Worm (Caenorhabditis elegans): ENCODE data around the gene apc-17.

The apc-17 gene

ce11 chrII:11097154-11097887 is 10.6 kb upstream of the apc-17 start, which contains the start of the genes rpl-36.A and nuo-1 (continued):
- TF ChIP-seq T07F8.4 (tag; optimal IDR thresholded peaks at IDR 0.05) (no peak), ceh-40 (GFP tag; IDR thresholded peaks at IDR 0.05) (no peak), nhr-27 (tag; optimal IDR thresholded peaks at IDR 0.05) (no peak), ztf-6 (GFP tag; IDR thresholded peaks at IDR 0.05) (no peak), pha-4 (tag; optimal IDR thresholded peaks at IDR 0.05) (peak; percentile 64), nfyb-1 (GFP tag; IDR thresholded peaks at IDR 0.05) (0 out of 2 replicates have a peak, but pooled peaks have one; percentile 10), nhr-179 (tag; optimal IDR thresholded peaks at IDR 0.05) (no peak), ekl-4 (GFP tag; IDR thresholded peaks at IDR 0.05) (0 out of 2 replicates have a peak, but pooled peaks have one; percentile 10), mcd-1 (GFP tag; IDR thresholded peaks at IDR 0.05) (peak; percentile 70), rpc-1 (optimal IDR thresholded peaks at IDR 0.05) (no peak), rpc-1 (tag; optimal IDR thresholded peaks at IDR 0.05) (no peak), K11D2.4 (GFP tag; IDR thresholded peaks at IDR 0.05) (0 out of 2 replicates have a peak, but pooled peaks have one; percentile 9), ztf-3 (GFP tag; optimal IDR thresholded peaks at IDR 0.05) (no peak), hlh-12 (tag; optimal IDR thresholded peaks at IDR 0.05) (no peak), cebp-1 (GFP tag; IDR thresholded peaks at IDR 0.05) (no peak), cebp-1 (tag; optimal IDR thresholded peaks at IDR 0.05) (peak; percentile 49), nhr-80 (tag; optimal IDR thresholded peaks at IDR 0.05) (peak; percentile 32)

ce11 chrII:11099841-11100240 is 8.1 kb upstream of the apc-17 start, which contains the start of gene C09H10.4:
TSS of gene C09H10.4 (plus strand) at chrII:11100141.
- TF ChIP-seq Y79H2A.3 (GFP tag; conservative IDR thresholded peaks at IDR 0.05) (peak; percentile 54; the same call in 1 of the 2 replicates), T26A5.8 (tag; optimal IDR thresholded peaks at IDR 0.05) (no peak)

- TF ChIP-seq F57A8.1 (GFP tag; optimal IDR thresholded peaks at IDR 0.05) (no peak), ccch-3 (GFP tag; optimal IDR thresholded peaks at IDR 0.05) (no peak), K11D2.4 (GFP tag; IDR thresholded peaks at IDR 0.05) (no peak), F52B5.7 (tag; optimal IDR thresholded peaks at IDR 0.05) (no peak), let-526 (GFP tag; IDR thresholded peaks at IDR 0.05) (no peak), unc-62 (GFP tag; optimal IDR thresholded peaks at IDR 0.05) (no peak), ztf-18 (tag; optimal IDR thresholded peaks at IDR 0.05) (no peak), mcd-1 (GFP tag; IDR thresholded peaks at IDR 0.05) (no peak), cebp-1 (GFP tag; IDR thresholded peaks at IDR 0.05) (no peak), cebp-1 (tag; optimal IDR thresholded peaks at IDR 0.05) (no peak)
Measured at ce11 chrII:11101171-11101570, 6.8 kb upstream of the apc-17 start.

- no peak for TF ChIP-seq dpff-1 (tag; optimal IDR thresholded peaks at IDR 0.05)
- peak; percentile 68 for TF ChIP-seq nhr-80 (tag; optimal IDR thresholded peaks at IDR 0.05)
- no peak for TF ChIP-seq lin-26 (GFP tag; IDR thresholded peaks at IDR 0.05)
- TF ChIP-seq ceh-27 (GFP tag; optimal IDR thresholded peaks at IDR 0.05) = peak; percentile 52
- no peak for TF ChIP-seq mel-28 (tag; optimal IDR thresholded peaks at IDR 0.05; ENCODE audit: borderline replicate concordance)
- peak; percentile 26 for TF ChIP-seq F23B12.7 (tag; optimal IDR thresholded peaks at IDR 0.05; ENCODE audit: insufficient read depth)
- peak; percentile 51; the same call in 1 of the 2 replicates for TF ChIP-seq attf-3 (GFP tag; conservative IDR thresholded peaks at IDR 0.05)
- peak; percentile 90 for TF ChIP-seq attf-5 (GFP tag; optimal IDR thresholded peaks at IDR 0.05)
- TF ChIP-seq nfya-2 (GFP tag; IDR thresholded peaks at IDR 0.05) = no peak
- peak; percentile 77 for TF ChIP-seq mcd-1 (GFP tag; IDR thresholded peaks at IDR 0.05)
- no peak for TF ChIP-seq snpc-4 (GFP tag; optimal IDR thresholded peaks at IDR 0.05)
- peak in 1 of 4 experiments; percentile 1 for TF ChIP-seq snpc-4 (tag; optimal IDR thresholded peaks at IDR 0.05)
- TF ChIP-seq hmg-1.2 (GFP tag; IDR thresholded peaks at IDR 0.05) = peak; percentile 61; the same call in 1 of the 2 replicates
- peak; percentile 60 for TF ChIP-seq zfh-2 (GFP tag; conservative IDR thresholded peaks at IDR 0.05)
- TF ChIP-seq Y79H2A.3 (GFP tag; conservative IDR thresholded peaks at IDR 0.05) = no peak
- no peak for TF ChIP-seq cebp-1 (GFP tag; IDR thresholded peaks at IDR 0.05)
- peak; percentile 47 for TF ChIP-seq cebp-1 (tag; optimal IDR thresholded peaks at IDR 0.05)
- TF ChIP-seq lin-35 (GFP tag; optimal IDR thresholded peaks at IDR 0.05) = peak in 1 of 3 experiments; percentile 59
- peak; percentile 59; the same call in 1 of the 2 replicates for TF ChIP-seq dox-1 (GFP tag; IDR thresholded peaks at IDR 0.05)
- peak; percentile 44 for TF ChIP-seq K12H6.12 (tag; optimal IDR thresholded peaks at IDR 0.05)
- no peak for TF ChIP-seq pbrm-1 (GFP tag; IDR thresholded peaks at IDR 0.05)
Measured at ce11 chrII:11103052-11103451, 4.9 kb upstream of the apc-17 start.

Measured in whole organism, young adult.